Fruit fly (Drosophila melanogaster): ENCODE results near the gene Mat89Ba.

The Mat89Ba gene

DNA sequence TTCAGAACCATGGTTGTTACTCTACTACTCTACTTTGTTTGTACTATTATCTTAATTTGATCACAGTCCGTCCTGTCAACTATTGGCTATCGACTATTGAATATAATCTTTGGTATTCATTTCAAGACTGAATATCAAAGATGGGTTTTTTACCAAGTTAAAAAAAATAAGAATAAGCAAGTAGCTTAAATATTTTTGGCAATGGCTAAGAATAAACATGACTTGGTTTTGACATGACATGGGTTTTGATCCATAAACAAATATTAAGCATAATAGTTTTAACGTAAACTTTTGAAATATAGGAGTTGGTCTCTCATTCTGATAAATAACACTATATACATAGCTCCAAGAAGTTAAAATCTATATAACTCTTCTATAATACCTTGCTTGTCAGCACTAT lies 30.4 kb downstream of the Mat89Ba start (continued):
- TF ChIP-seq Met (GFP tag; optimal IDR thresholded peaks at IDR 0.05) = peak; percentile 2
- no peak for TF ChIP-seq CG3919 (GFP tag; optimal IDR thresholded peaks at IDR 0.05)
- TF ChIP-seq lz (GFP tag; optimal IDR thresholded peaks at IDR 0.05) = no peak
- TF ChIP-seq CG7368 (GFP tag; optimal IDR thresholded peaks at IDR 0.05) = no peak
- TF ChIP-seq CG10631 (GFP tag; optimal IDR thresholded peaks at IDR 0.05) = peak; percentile 25
- TF ChIP-seq spab (GFP tag; optimal IDR thresholded peaks at IDR 0.05) = no peak
- TF ChIP-seq Eip93F (GFP tag; optimal IDR thresholded peaks at IDR 0.05) = no peak
- TF ChIP-seq vri (GFP tag; optimal IDR thresholded peaks at IDR 0.05) = no peak
- peak; percentile 87 for TF ChIP-seq Eip78C (GFP tag)
- peak; percentile 6 for TF ChIP-seq CG31627 (GFP tag; optimal IDR thresholded peaks at IDR 0.05)
- no peak for TF ChIP-seq OdsH (GFP tag; optimal IDR thresholded peaks at IDR 0.05)
- TF ChIP-seq CG9139 (GFP tag; optimal IDR thresholded peaks at IDR 0.05) = no peak

DNA sequence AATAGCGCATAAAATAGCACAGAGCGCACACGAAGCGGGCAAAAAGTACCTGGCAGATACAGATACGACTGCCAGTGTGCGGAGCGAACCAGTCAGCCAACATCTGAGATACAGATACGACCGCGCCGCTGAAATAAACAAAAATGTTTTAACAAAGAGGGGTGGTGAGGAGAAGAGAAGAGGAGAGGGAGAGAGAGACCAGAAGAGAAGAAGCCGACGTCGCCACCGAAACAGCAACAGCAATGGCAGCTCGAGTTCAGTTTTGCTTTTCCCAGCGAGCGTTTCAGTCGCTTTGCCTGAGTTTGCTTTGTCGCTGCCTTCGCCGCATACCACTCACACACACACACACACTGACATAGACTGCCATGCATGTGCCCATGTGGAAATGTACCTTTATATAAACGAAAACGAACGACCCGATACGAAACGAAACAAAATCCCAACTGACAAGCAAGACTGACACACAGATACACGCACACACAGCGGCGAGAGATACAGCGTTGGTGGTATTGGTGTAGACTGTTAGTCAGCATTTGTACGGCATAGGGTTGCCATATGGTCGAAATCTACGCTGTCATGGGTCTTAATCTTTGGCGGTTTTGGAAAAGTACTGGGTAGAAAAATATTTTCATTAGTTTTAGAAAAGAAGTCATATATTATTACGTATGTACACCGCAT lies 31.0 kb downstream of the Mat89Ba start:
- TF ChIP-seq acj6 (GFP tag; optimal IDR thresholded peaks at IDR 0.05) (peak; percentile 40), CG11902 (GFP tag; optimal IDR thresholded peaks at IDR 0.05) (peak; percentile 29), Sox102F (GFP tag; optimal IDR thresholded peaks at IDR 0.05) (peak; percentile 54), CG9139 (GFP tag; optimal IDR thresholded peaks at IDR 0.05) (no peak), Eip75B (GFP tag; optimal IDR thresholded peaks at IDR 0.05) (peak; percentile 14), Met (GFP tag; optimal IDR thresholded peaks at IDR 0.05) (peak; percentile 45), CG6792 (GFP tag; optimal IDR thresholded peaks at IDR 0.05) (peak; percentile 9), CG32006 (GFP tag; optimal IDR thresholded peaks at IDR 0.05) (no peak), CG15336 (GFP tag; IDR thresholded peaks at IDR 0.05) (no peak), CG11762 (GFP tag; optimal IDR thresholded peaks at IDR 0.05; ENCODE audit: insufficient read depth) (peak; percentile 2), CG4318 (GFP tag; optimal IDR thresholded peaks at IDR 0.05) (no peak), esn (GFP tag; optimal IDR thresholded peaks at IDR 0.05) (no peak), Hr39 (GFP tag; optimal IDR thresholded peaks at IDR 0.05) (peak; percentile 71), CG7368 (GFP tag; optimal IDR thresholded peaks at IDR 0.05) (no peak), Hr4 (GFP tag; optimal IDR thresholded peaks at IDR 0.05) (peak; percentile 56), CG6163 (GFP tag; IDR thresholded peaks at IDR 0.05) (no peak), dsx (GFP tag; optimal IDR thresholded peaks at IDR 0.05; ENCODE audit: poor library complexity, severe bottlenecking) (peak; percentile 64), Lpt (GFP tag; optimal IDR thresholded peaks at IDR 0.05) (peak; percentile 74), CG10669 (GFP tag; optimal IDR thresholded peaks at IDR 0.05) (peak; percentile 32), Gug (GFP tag; IDR thresholded peaks at IDR 0.05) (no peak), fd59A (GFP tag; optimal IDR thresholded peaks at IDR 0.05) (peak; percentile 32), CG31627 (GFP tag; optimal IDR thresholded peaks at IDR 0.05) (peak; percentile 66), CG3919 (GFP tag; optimal IDR thresholded peaks at IDR 0.05) (no peak), CG11294 (GFP tag; IDR thresholded peaks at IDR 0.05) (no peak), CG3032 (tag; optimal IDR thresholded peaks at IDR 0.05) (peak; percentile 12), svp (GFP tag) (peak; percentile 88), CG16779 (tag; optimal IDR thresholded peaks at IDR 0.05) (peak; percentile 40), CG8119 (GFP tag; IDR thresholded peaks at IDR 0.05) (no peak), CG34406 (GFP tag; optimal IDR thresholded peaks at IDR 0.05) (peak; percentile 21), cyc (GFP tag; optimal IDR thresholded peaks at IDR 0.05) (peak; percentile 50), CG1621 (tag; optimal IDR thresholded peaks at IDR 0.05) (peak; percentile 26), CG8632 (GFP tag; optimal IDR thresholded peaks at IDR 0.05) (peak; percentile 28), pdm3 (GFP tag; optimal IDR thresholded peaks at IDR 0.05) (peak; percentile 56), lz (GFP tag; optimal IDR thresholded peaks at IDR 0.05) (peak; percentile 56), Hr38 (GFP tag; optimal IDR thresholded peaks at IDR 0.05) (no peak), achi (GFP tag; optimal IDR thresholded peaks at IDR 0.05) (peak; percentile 41), CG6276 (GFP tag; optimal IDR thresholded peaks at IDR 0.05) (no peak), vri (GFP tag; optimal IDR thresholded peaks at IDR 0.05) (peak; percentile 65), dac (GFP tag; optimal IDR thresholded peaks at IDR 0.05) (no peak), Ets21C (GFP tag; optimal IDR thresholded peaks at IDR 0.05) (peak; percentile 34), Sox15 (GFP tag; optimal IDR thresholded peaks at IDR 0.05) (peak; percentile 57), fkh (GFP tag; optimal IDR thresholded peaks at IDR 0.05) (peak; percentile 83), OdsH (GFP tag; optimal IDR thresholded peaks at IDR 0.05) (peak; percentile 50), ss (GFP tag; optimal IDR thresholded peaks at IDR 0.05) (peak; percentile 41 to 48)
